Worm (Caenorhabditis elegans): ENCODE data around the gene nspc-14.

nspc-14 gene

ce11 chrX:12362951-12363486 lies 4.2 kb upstream of the nspc-14 start (continued):
- TF ChIP-seq fkh-10 (GFP tag; optimal IDR thresholded peaks at IDR 0.05): no peak
- no peak for TF ChIP-seq K02D7.2 (tag; optimal IDR thresholded peaks at IDR 0.05)
- TF ChIP-seq nfya-1 (tag; optimal IDR thresholded peaks at IDR 0.05): peak; percentile 87
- peak; percentile 71 for TF ChIP-seq tbx-2 (tag; optimal IDR thresholded peaks at IDR 0.05)
- peak; percentile 38 for TF ChIP-seq ceh-48 (tag; optimal IDR thresholded peaks at IDR 0.05)
- TF ChIP-seq npax-4 (tag; optimal IDR thresholded peaks at IDR 0.05): no peak
- TF ChIP-seq sox-4 (tag; optimal IDR thresholded peaks at IDR 0.05): no peak
- TF ChIP-seq pha-4 (tag; optimal IDR thresholded peaks at IDR 0.05): no peak
- TF ChIP-seq ceh-2 (tag; optimal IDR thresholded peaks at IDR 0.05): no peak
- TF ChIP-seq pros-1 (tag; optimal IDR thresholded peaks at IDR 0.05): no peak
- TF ChIP-seq odd-2 (tag; optimal IDR thresholded peaks at IDR 0.05): no peak
- no peak for TF ChIP-seq hlh-8 (tag; optimal IDR thresholded peaks at IDR 0.05)
- TF ChIP-seq ama-1 (optimal IDR thresholded peaks at IDR 0.05): no peak
- no peak for TF ChIP-seq dmd-4 (tag; optimal IDR thresholded peaks at IDR 0.05; ENCODE audit: borderline replicate concordance)
- peak; percentile 9; the same call in 1 of the 2 replicates for TF ChIP-seq unc-3 (GFP tag; conservative IDR thresholded peaks at IDR 0.05)
- TF ChIP-seq unc-3 (tag; optimal IDR thresholded peaks at IDR 0.05): peak; percentile 55
- TF ChIP-seq ahr-1 (tag; optimal IDR thresholded peaks at IDR 0.05): no peak
- TF ChIP-seq lim-6 (tag; optimal IDR thresholded peaks at IDR 0.05): no peak
- TF ChIP-seq pqm-1 (tag; optimal IDR thresholded peaks at IDR 0.05): peak; percentile 33
- TF ChIP-seq unc-42 (tag; optimal IDR thresholded peaks at IDR 0.05): peak; percentile 65
- TF ChIP-seq ceh-45 (GFP tag; IDR thresholded peaks at IDR 0.05): no peak
- no peak for TF ChIP-seq ceh-6 (GFP tag; optimal IDR thresholded peaks at IDR 0.05)
- TF ChIP-seq C38D4.7 (GFP tag; optimal IDR thresholded peaks at IDR 0.05): no peak
- no peak for TF ChIP-seq ceh-22 (tag; optimal IDR thresholded peaks at IDR 0.05)
- no peak for TF ChIP-seq sox-2 (GFP tag; IDR thresholded peaks at IDR 0.05)
- TF ChIP-seq ceh-9 (tag; optimal IDR thresholded peaks at IDR 0.05): no peak
- no peak for TF ChIP-seq F13H6.1 (tag; optimal IDR thresholded peaks at IDR 0.05)

- TF ChIP-seq ceh-6 (GFP tag; optimal IDR thresholded peaks at IDR 0.05): no peak
- TF ChIP-seq C38D4.7 (GFP tag; optimal IDR thresholded peaks at IDR 0.05): no peak
These were observed 1.6 kb upstream of the nspc-14 start, which contains the start of the genes nspc-15 and F19H6.6 for ce11 chrX:12360444-12360843. nspc-15 (plus strand) TSS chrX:12360744. F19H6.6 (plus strand) TSS chrX:12360827.

ce11 chrX:12357127-12357526 lies 1.7 kb downstream of the nspc-14 start, which contains the start of gene nspc-13:
nspc-13 (plus strand) TSS chrX:12357427.
- TF ChIP-seq ceh-34 (tag; optimal IDR thresholded peaks at IDR 0.05) (no peak), sdc-2 (tag; optimal IDR thresholded peaks at IDR 0.05) (no peak), ceh-2 (tag; optimal IDR thresholded peaks at IDR 0.05) (no peak), ceh-6 (GFP tag; optimal IDR thresholded peaks at IDR 0.05) (no peak), unc-3 (GFP tag; conservative IDR thresholded peaks at IDR 0.05) (no peak), unc-3 (tag; optimal IDR thresholded peaks at IDR 0.05) (no peak)

- no peak for TF ChIP-seq hlh-8 (tag; optimal IDR thresholded peaks at IDR 0.05)
These were observed 2.3 kb downstream of the nspc-14 start, which contains the start of gene nspc-12 for ce11 chrX:12356581-12356980. nspc-12 (minus strand) TSS chrX:12356681.

ce11 chrX:12352872-12353271 lies 6.0 kb downstream of the nspc-14 start, which contains the start of gene F42F12.4:
F42F12.4 (minus strand) TSS chrX:12352947.
- TF ChIP-seq pha-2 (tag; optimal IDR thresholded peaks at IDR 0.05) (no peak), fkh-6 (tag; optimal IDR thresholded peaks at IDR 0.05) (no peak), nfya-1 (tag; optimal IDR thresholded peaks at IDR 0.05) (no peak), hlh-30 (tag; optimal IDR thresholded peaks at IDR 0.05; ENCODE audit: insufficient read depth) (no peak), zip-5 (tag; optimal IDR thresholded peaks at IDR 0.05) (no peak), ceh-34 (tag; optimal IDR thresholded peaks at IDR 0.05) (no peak), elt-4 (tag; optimal IDR thresholded peaks at IDR 0.05) (no peak), odd-2 (tag; optimal IDR thresholded peaks at IDR 0.05) (no peak), lin-11 (tag; optimal IDR thresholded peaks at IDR 0.05) (no peak), npax-4 (tag; optimal IDR thresholded peaks at IDR 0.05) (no peak), fax-1 (tag; optimal IDR thresholded peaks at IDR 0.05) (no peak), unc-55 (GFP tag; optimal IDR thresholded peaks at IDR 0.05) (no peak), pax-1 (tag; optimal IDR thresholded peaks at IDR 0.05) (no peak), hlh-8 (tag; optimal IDR thresholded peaks at IDR 0.05) (no peak), pat-9 (tag; optimal IDR thresholded peaks at IDR 0.05) (no peak), ceh-18 (tag; optimal IDR thresholded peaks at IDR 0.05) (no peak), ceh-19 (GFP tag; optimal IDR thresholded peaks at IDR 0.05) (no peak), ceh-31 (tag; optimal IDR thresholded peaks at IDR 0.05) (no peak), ahr-1 (tag; optimal IDR thresholded peaks at IDR 0.05) (no peak), lim-6 (tag; optimal IDR thresholded peaks at IDR 0.05) (no peak)
